Fruit fly (Drosophila melanogaster): ENCODE data around the gene Pak.

Gene Pak

DNA sequence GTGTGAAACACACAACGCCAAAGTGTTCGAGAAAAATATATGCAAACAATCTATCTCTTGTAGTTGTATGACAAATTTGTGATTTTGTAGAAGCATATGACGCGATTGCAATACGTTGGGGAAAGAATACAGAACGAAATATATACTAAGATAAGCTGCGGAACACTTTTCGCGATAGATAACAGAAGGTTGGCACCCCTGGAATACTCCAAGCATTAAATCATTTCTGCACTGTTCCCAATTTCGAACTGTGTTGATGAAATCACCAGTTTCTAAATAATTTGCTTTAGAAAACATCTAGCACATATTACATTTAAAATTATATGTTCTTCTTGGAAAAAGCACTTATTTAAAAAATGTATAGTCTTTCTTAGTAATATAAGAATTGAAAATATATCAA, 3.7 kb downstream of the Pak start:
- TF ChIP-seq brk (GFP tag; optimal IDR thresholded peaks at IDR 0.05) (peak; percentile 25), sage (GFP tag; optimal IDR thresholded peaks at IDR 0.05) (no peak)

DNA sequence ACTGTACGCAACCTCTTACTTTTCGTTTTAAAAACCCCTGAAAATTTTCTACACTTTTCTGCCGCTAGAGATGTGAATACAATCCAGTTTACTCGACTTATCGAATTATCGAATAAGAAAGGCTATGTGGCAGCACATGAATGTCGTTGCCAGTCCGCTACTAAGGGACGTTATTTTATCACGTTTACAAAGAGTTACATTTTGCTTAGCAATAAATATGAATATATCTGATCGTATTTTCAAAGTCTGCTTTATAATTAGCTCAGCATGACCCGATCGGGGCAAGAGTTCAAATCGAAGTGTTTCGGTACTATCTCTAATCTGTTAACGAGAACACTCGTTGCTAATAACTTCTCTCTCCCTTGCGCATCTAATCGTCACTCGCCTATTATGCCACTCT, 17.4 kb downstream of the Pak start, which contains the start of gene CG42724:
CG42724 (minus strand) TSS at position 189 of the 400 bp plus-strand sequence.
- no peak for TF ChIP-seq OdsH (GFP tag; optimal IDR thresholded peaks at IDR 0.05)
- TF ChIP-seq sage (GFP tag; optimal IDR thresholded peaks at IDR 0.05), result no peak
- TF ChIP-seq GATAd (GFP tag; optimal IDR thresholded peaks at IDR 0.05), result no peak
- no peak for TF ChIP-seq usp (GFP tag; optimal IDR thresholded peaks at IDR 0.05)
- TF ChIP-seq Dfd (GFP tag; optimal IDR thresholded peaks at IDR 0.05), result no peak
- no peak for TF ChIP-seq Sp1 (GFP tag; optimal IDR thresholded peaks at IDR 0.05)
- TF ChIP-seq sv (GFP tag; optimal IDR thresholded peaks at IDR 0.05), result peak; percentile 42
- TF ChIP-seq h (GFP tag; optimal IDR thresholded peaks at IDR 0.05), result no peak
- TF ChIP-seq psq (GFP tag; optimal IDR thresholded peaks at IDR 0.05), result peak; percentile 20
- no peak for TF ChIP-seq dmrt93B (GFP tag; optimal IDR thresholded peaks at IDR 0.05)
- peak; percentile 29 for TF ChIP-seq CG9705 (GFP tag; optimal IDR thresholded peaks at IDR 0.05)
- TF ChIP-seq jim (GFP tag; optimal IDR thresholded peaks at IDR 0.05), result no peak
- no peak for TF ChIP-seq brk (GFP tag; optimal IDR thresholded peaks at IDR 0.05)
- TF ChIP-seq foxo (GFP tag; optimal IDR thresholded peaks at IDR 0.05), result no peak
- no peak for TF ChIP-seq Hr78 (GFP tag; optimal IDR thresholded peaks at IDR 0.05)
- TF ChIP-seq Dif (GFP tag; optimal IDR thresholded peaks at IDR 0.05; ENCODE audit: partially characterized antibody), result no peak
- peak; percentile 30 for TF ChIP-seq Myc (optimal IDR thresholded peaks at IDR 0.05)

DNA sequence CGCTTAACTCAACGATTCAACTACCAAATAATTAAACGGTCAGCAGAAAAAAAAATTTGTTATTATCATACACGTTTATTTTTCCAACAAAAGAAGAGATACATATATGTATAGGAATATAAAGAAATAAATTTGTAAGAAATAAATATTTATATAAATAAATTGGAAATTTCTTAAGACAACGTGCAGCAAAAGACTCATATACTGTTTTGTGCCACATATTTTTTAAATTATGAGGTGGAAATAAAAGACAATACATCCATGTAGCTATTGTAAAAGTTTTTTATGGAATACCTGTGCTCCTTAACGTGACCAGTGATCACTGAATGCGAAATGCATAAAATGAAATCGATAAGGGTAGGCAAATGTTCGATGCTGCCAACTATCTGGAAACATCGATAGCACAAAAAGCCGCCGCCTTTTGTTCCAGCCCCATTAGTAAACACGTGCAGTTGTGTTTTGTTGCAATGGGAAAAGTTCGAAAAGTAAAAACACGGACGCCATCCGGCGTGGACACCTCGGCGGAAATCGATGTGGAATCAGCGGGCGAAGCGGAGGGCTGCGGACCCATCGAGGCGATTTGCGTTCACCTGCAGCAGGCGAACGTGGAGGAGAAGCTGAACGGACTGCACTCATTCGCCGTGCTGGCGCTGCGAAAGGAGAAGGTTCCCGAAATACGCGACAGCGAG, 18.0 kb downstream of the Pak start, which contains the start of gene CG10286:
CG10286 (plus strand) TSS at position 416 of the 689 bp plus-strand sequence.
- TF ChIP-seq psq (GFP tag; optimal IDR thresholded peaks at IDR 0.05) (peak; percentile 11), fru (GFP tag; optimal IDR thresholded peaks at IDR 0.05) (no peak), CG32264 (GFP tag; optimal IDR thresholded peaks at IDR 0.05) (no peak), Abd-B (GFP tag; optimal IDR thresholded peaks at IDR 0.05) (no peak), N (GFP tag; optimal IDR thresholded peaks at IDR 0.05) (no peak), Mio (GFP tag; optimal IDR thresholded peaks at IDR 0.05) (no peak), rgr (GFP tag; optimal IDR thresholded peaks at IDR 0.05) (peak; percentile 25), foxo (GFP tag; optimal IDR thresholded peaks at IDR 0.05) (no peak), Hr83 (GFP tag; optimal IDR thresholded peaks at IDR 0.05; ENCODE audit: poor library complexity, severe bottlenecking) (peak; percentile 57), sage (GFP tag; optimal IDR thresholded peaks at IDR 0.05) (no peak), tai (GFP tag; optimal IDR thresholded peaks at IDR 0.05) (no peak), dmrt93B (GFP tag; optimal IDR thresholded peaks at IDR 0.05) (no peak), pan (optimal IDR thresholded peaks at IDR 0.05) (no peak), woc (GFP tag; optimal IDR thresholded peaks at IDR 0.05) (peak; percentile 44), usp (GFP tag; optimal IDR thresholded peaks at IDR 0.05) (no peak), jim (GFP tag; optimal IDR thresholded peaks at IDR 0.05) (no peak), Sp1 (GFP tag; optimal IDR thresholded peaks at IDR 0.05) (no peak), h (GFP tag; optimal IDR thresholded peaks at IDR 0.05) (no peak), GATAd (GFP tag; optimal IDR thresholded peaks at IDR 0.05) (no peak), OdsH (GFP tag; optimal IDR thresholded peaks at IDR 0.05) (no peak), HLH106 (tag; optimal IDR thresholded peaks at IDR 0.05) (peak; percentile 29), Jra (GFP tag; optimal IDR thresholded peaks at IDR 0.05) (no peak), Vsx2 (GFP tag; optimal IDR thresholded peaks at IDR 0.05; ENCODE audit: partially characterized antibody) (no peak), sv (GFP tag; optimal IDR thresholded peaks at IDR 0.05) (no peak), Myc (optimal IDR thresholded peaks at IDR 0.05) (peak; percentile 31), CrebA (GFP tag; optimal IDR thresholded peaks at IDR 0.05; ENCODE audit: borderline replicate concordance) (no peak), brk (GFP tag; optimal IDR thresholded peaks at IDR 0.05) (no peak), dl (GFP tag; optimal IDR thresholded peaks at IDR 0.05; ENCODE audit: insufficient read depth in 1 of 2, partially characterized antibody in 2 of 2) (no peak)
